Worm (Caenorhabditis elegans) whole organism, L1 larva: Measurements from ENCODE around the gene fbxb-99.
A peak's percentile ranks its signal among the peaks of the same experiment; 100 is the strongest.

Source experiments
- C04F5.9 ChIP-seq: sonication (generic microtip); optimal IDR thresholded peaks from 2 replicates; lab custom pipeline; 2016; ENCODE audit warnings: missing genetic modification characterization, missing compliant biosample characterization
- F16B12.6 ChIP-seq: fragments of 150-350 bp; optimal IDR thresholded peaks from 2 replicates; lab custom pipeline; 2014; ENCODE audit warnings: missing biosample characterization, missing genetic modification characterization
- aha-1 ChIP-seq: fragments of 150-350 bp; optimal IDR thresholded peaks from 2 replicates; lab custom pipeline; 2014; ENCODE audit warnings: missing biosample characterization, missing genetic modification characterization
- alr-1 ChIP-seq: fragments of 200-800 bp; sonication (Bioruptor generic); optimal IDR thresholded peaks from 2 replicates; lab custom pipeline; 2018; ENCODE audit warnings: borderline replicate concordance, mild to moderate bottlenecking, missing genetic modification characterization, missing compliant biosample characterization
- aly-2 ChIP-seq: fragments of 150-350 bp; optimal IDR thresholded peaks from 2 replicates; lab custom pipeline; 2014; ENCODE audit warnings: missing biosample characterization, missing genetic modification characterization
- ceh-63 ChIP-seq: fragments of 200-800 bp; sonication (Bioruptor generic); optimal IDR thresholded peaks from 2 replicates; lab custom pipeline; 2018; ENCODE audit warnings: mild to moderate bottlenecking, missing genetic modification characterization, missing compliant biosample characterization
- ceh-8 ChIP-seq: fragments of 200-800 bp; sonication (Bioruptor generic); optimal IDR thresholded peaks from 2 replicates; lab custom pipeline; 2018; ENCODE audit warnings: mild to moderate bottlenecking, missing genetic modification characterization, moderate library complexity, missing compliant biosample characterization
- ceh-82 ChIP-seq, 3 experiments: fragments of 150-350 bp in 1 of 3; sonication (generic microtip) in 2 of 3; optimal IDR thresholded peaks; 2 replicates each; lab custom pipeline; 2014 to 2017; ENCODE audit warnings: missing biosample characterization in 3 of 3, missing genetic modification characterization in 3 of 3
- ceh-90 ChIP-seq: sonication (generic microtip); optimal IDR thresholded peaks from 2 replicates; lab custom pipeline; 2016; ENCODE audit warnings: missing genetic modification characterization, missing compliant biosample characterization
- ces-1 ChIP-seq: fragments of 150-350 bp; optimal IDR thresholded peaks from 2 replicates; lab custom pipeline; 2014; ENCODE audit warnings: missing biosample characterization, missing genetic modification reagents, missing genetic modification characterization
- dsc-1 ChIP-seq: sonication (generic microtip); optimal IDR thresholded peaks from 2 replicates; lab custom pipeline; 2016; ENCODE audit warnings: mild to moderate bottlenecking, missing genetic modification characterization, missing compliant biosample characterization
- efl-1 ChIP-seq, 4 experiments: fragments of 150-350 bp; optimal IDR thresholded peaks in 3 of 4; peaks in 1 of 4; 1 replicate in 1 of 4; 2 replicates in 3 of 4; lab custom pipeline; 2014; ENCODE audit warnings: missing biosample characterization in 2 of 4, missing genetic modification characterization in 2 of 4, missing genetic modification reagents in 2 of 4
- efl-3 ChIP-seq: fragments of 200-800 bp; sonication (Bioruptor generic); optimal IDR thresholded peaks from 2 replicates; lab custom pipeline; 2018; ENCODE audit warnings: mild to moderate bottlenecking, missing genetic modification characterization, missing compliant biosample characterization
- egl-13 ChIP-seq: sonication (generic microtip); optimal IDR thresholded peaks from 2 replicates; lab custom pipeline; 2016; ENCODE audit warnings: missing genotype, missing genetic modification reagents, missing genetic modification characterization, missing compliant biosample characterization
- egl-27 ChIP-seq, 2 experiments: fragments of 150-350 bp in 1 of 2; sonication (generic microtip); optimal IDR thresholded peaks; 3 replicates each; lab custom pipeline; 2017 to 2018; ENCODE audit warnings: missing biosample characterization in 2 of 2, missing genetic modification characterization in 2 of 2, missing genetic modification reagents in 2 of 2
- elt-3 ChIP-seq, 6 experiments: fragments of 150-350 bp in 1 of 6; sonication (generic microtip); optimal IDR thresholded peaks; 2 replicates each; lab custom pipeline; 2017 to 2018; ENCODE audit warnings: missing biosample characterization in 6 of 6, missing genetic modification characterization in 6 of 6, inconsistent platforms in 1 of 6
- ets-5 ChIP-seq: fragments of 200-800 bp; sonication (Bioruptor generic); IDR thresholded peaks from 2 replicates; pipeline ENCODE4 v1.3.6; 2022; ENCODE audit warnings: missing genetic modification characterization, missing compliant biosample characterization
- fkh-10 ChIP-seq: sonication (generic microtip); optimal IDR thresholded peaks from 2 replicates; lab custom pipeline; 2017; ENCODE audit warnings: missing biosample characterization, missing genetic modification reagents, missing genetic modification characterization
- fkh-8 ChIP-seq: sonication (generic microtip); optimal IDR thresholded peaks from 2 replicates; lab custom pipeline; 2016; ENCODE audit warnings: mild to moderate bottlenecking, missing genetic modification characterization, missing compliant biosample characterization
- fos-1 ChIP-seq: fragments of 150-350 bp; optimal IDR thresholded peaks from 2 replicates; lab custom pipeline; 2014; ENCODE audit warnings: missing biosample characterization, missing genetic modification characterization
- grh-1 ChIP-seq: fragments of 200-800 bp; sonication (Bioruptor generic); IDR thresholded peaks from 2 replicates; pipeline ENCODE4 v1.3.6; 2022; ENCODE audit warnings: missing genetic modification reagents, missing genetic modification characterization, missing compliant biosample characterization
- hlh-17 ChIP-seq: fragments of 200-800 bp; sonication (Bioruptor generic); optimal IDR thresholded peaks from 2 replicates; lab custom pipeline; 2018; ENCODE audit warnings: missing genetic modification characterization, mild to moderate bottlenecking, missing compliant biosample characterization, moderate library complexity, borderline replicate concordance
- hpl-2 ChIP-seq: fragments of 150-350 bp; optimal IDR thresholded peaks from 2 replicates; lab custom pipeline; 2014; ENCODE audit warnings: missing biosample characterization, missing genetic modification reagents, missing genetic modification characterization
- irx-1 ChIP-seq: sonication (generic microtip); optimal IDR thresholded peaks from 2 replicates; lab custom pipeline; 2016; ENCODE audit warnings: missing genetic modification characterization, missing compliant biosample characterization
- isw-1 ChIP-seq: fragments of 200-800 bp; sonication (Bioruptor generic); IDR thresholded peaks from 2 replicates; pipeline ENCODE4 v1.3.6; 2022; ENCODE audit warnings: missing genetic modification characterization, missing compliant biosample characterization
- lin-13 ChIP-seq: fragments of 150-350 bp; optimal IDR thresholded peaks from 2 replicates; lab custom pipeline; 2014; ENCODE audit warnings: missing biosample characterization, missing genetic modification reagents, missing genetic modification characterization
- lin-35 ChIP-seq, 2 experiments: fragments of 150-350 bp; optimal IDR thresholded peaks; 2 replicates each; lab custom pipeline; 2014; ENCODE audit warnings: missing biosample characterization in 2 of 2, missing genetic modification characterization in 2 of 2, missing genetic modification reagents in 2 of 2
- lin-39 ChIP-seq: fragments of 150-350 bp; optimal IDR thresholded peaks from 2 replicates; lab custom pipeline; 2014; ENCODE audit warnings: missing biosample characterization, missing genetic modification reagents, missing genetic modification characterization
- mdl-1 ChIP-seq, 2 experiments: fragments of 150-350 bp; optimal IDR thresholded peaks; 2 replicates each; lab custom pipeline; 2014 to 2017; ENCODE audit warnings: missing biosample characterization in 2 of 2, missing genetic modification characterization in 2 of 2, inconsistent platforms in 1 of 2
- nhr-12 ChIP-seq: sonication (generic microtip); optimal IDR thresholded peaks from 2 replicates; lab custom pipeline; 2017; ENCODE audit warnings: missing biosample characterization, missing genetic modification characterization
- nhr-19 ChIP-seq: fragments of 200-800 bp; sonication (Bioruptor generic); conservative IDR thresholded peaks from 2 replicates; pipeline ENCODE4 v1.3.6; 2022; ENCODE audit warnings: missing genetic modification characterization, missing compliant biosample characterization
- nhr-47 ChIP-seq: sonication (generic microtip); optimal IDR thresholded peaks from 2 replicates; lab custom pipeline; 2016; ENCODE audit warnings: mild to moderate bottlenecking, missing genetic modification characterization, moderate library complexity, missing compliant biosample characterization
- nhr-71 ChIP-seq: sonication (generic microtip); optimal IDR thresholded peaks from 2 replicates; lab custom pipeline; 2016; ENCODE audit warnings: mild to moderate bottlenecking, missing genetic modification characterization, moderate library complexity, missing compliant biosample characterization
- nhr-77 ChIP-seq: fragments of 150-350 bp; optimal IDR thresholded peaks from 2 replicates; lab custom pipeline; 2014; ENCODE audit warnings: missing biosample characterization, missing genetic modification characterization
- nhr-84 ChIP-seq: sonication (generic microtip); optimal IDR thresholded peaks from 2 replicates; lab custom pipeline; 2017; ENCODE audit warnings: missing biosample characterization, missing genetic modification characterization
- nhr-85 ChIP-seq: sonication (generic microtip); peaks from one replicate; lab custom pipeline; 2016; ENCODE audit warnings: missing genetic modification characterization, inconsistent platforms, missing compliant biosample characterization
- nhr-90 ChIP-seq: sonication (generic microtip); optimal IDR thresholded peaks from 2 replicates; lab custom pipeline; 2016; ENCODE audit warnings: mild to moderate bottlenecking, missing genetic modification characterization, missing compliant biosample characterization; ENCODE audit not compliant: poor library complexity
- pax-3 ChIP-seq: fragments of 200-800 bp; sonication (Bioruptor generic); optimal IDR thresholded peaks from 2 replicates; lab custom pipeline; 2018; ENCODE audit warnings: mild to moderate bottlenecking, missing genetic modification characterization, moderate library complexity, missing compliant biosample characterization
- pqm-1 ChIP-seq: sonication (generic microtip); optimal IDR thresholded peaks from 3 replicates; lab custom pipeline; 2017; ENCODE audit warnings: missing biosample characterization, missing genetic modification characterization
- skn-1 ChIP-seq: fragments of 150-350 bp; optimal IDR thresholded peaks from 2 replicates; lab custom pipeline; 2014; ENCODE audit warnings: missing biosample characterization, missing genetic modification characterization
- snu-23 ChIP-seq: sonication (generic microtip); optimal IDR thresholded peaks from 2 replicates; lab custom pipeline; 2016; ENCODE audit warnings: missing genetic modification characterization, missing compliant biosample characterization
- sox-4 ChIP-seq: sonication (generic microtip); optimal IDR thresholded peaks from 2 replicates; lab custom pipeline; 2016; ENCODE audit warnings: missing genetic modification characterization, missing compliant biosample characterization
- swsn-7 ChIP-seq: sonication (generic microtip); optimal IDR thresholded peaks from 2 replicates; lab custom pipeline; 2016; ENCODE audit warnings: missing genetic modification characterization, missing compliant biosample characterization
- tlp-1 ChIP-seq: fragments of 150-350 bp; optimal IDR thresholded peaks from 2 replicates; lab custom pipeline; 2014; ENCODE audit warnings: missing biosample characterization, missing genetic modification characterization
- unc-130 ChIP-seq: fragments of 150-350 bp; optimal IDR thresholded peaks from 2 replicates; lab custom pipeline; 2017; ENCODE audit warnings: missing biosample characterization, missing genetic modification characterization, inconsistent platforms
- unc-30 ChIP-seq: sonication (generic microtip); optimal IDR thresholded peaks from 2 replicates; lab custom pipeline; 2017; ENCODE audit warnings: missing biosample characterization, missing genetic modification characterization
- unc-62 ChIP-seq: fragments of 150-350 bp; optimal IDR thresholded peaks from 2 replicates; lab custom pipeline; 2014; ENCODE audit warnings: missing biosample characterization, missing genetic modification reagents, missing genetic modification characterization
- unc-98 ChIP-seq: fragments of 200-800 bp; sonication (Bioruptor generic); IDR thresholded peaks from 2 replicates; pipeline ENCODE4 v1.3.6; 2022; ENCODE audit warnings: missing genetic modification characterization, missing compliant biosample characterization
- vab-15 ChIP-seq: sonication (generic microtip); optimal IDR thresholded peaks from 2 replicates; lab custom pipeline; 2017; ENCODE audit warnings: missing genotype, mild to moderate bottlenecking, missing genetic modification characterization, missing compliant biosample characterization
- xbp-1 ChIP-seq: sonication (generic microtip); optimal IDR thresholded peaks from 2 replicates; lab custom pipeline; 2016; ENCODE audit warnings: missing genetic modification characterization, missing compliant biosample characterization
- zip-4 ChIP-seq: fragments of 200-800 bp; sonication (Bioruptor generic); optimal IDR thresholded peaks from 2 replicates; lab custom pipeline; 2018; ENCODE audit warnings: mild to moderate bottlenecking, missing genetic modification characterization, moderate library complexity, missing compliant biosample characterization
- ztf-11 ChIP-seq, 2 experiments: sonication (generic microtip); optimal IDR thresholded peaks; 2 replicates each; lab custom pipeline; 2016 to 2017; ENCODE audit warnings: missing genetic modification characterization in 2 of 2, missing biosample characterization in 1 of 2, missing compliant biosample characterization in 1 of 2
- ztf-4 ChIP-seq: fragments of 150-350 bp; optimal IDR thresholded peaks from 2 replicates; lab custom pipeline; 2014; ENCODE audit warnings: missing biosample characterization, missing genetic modification characterization

The fbxb-99 gene

DNA sequence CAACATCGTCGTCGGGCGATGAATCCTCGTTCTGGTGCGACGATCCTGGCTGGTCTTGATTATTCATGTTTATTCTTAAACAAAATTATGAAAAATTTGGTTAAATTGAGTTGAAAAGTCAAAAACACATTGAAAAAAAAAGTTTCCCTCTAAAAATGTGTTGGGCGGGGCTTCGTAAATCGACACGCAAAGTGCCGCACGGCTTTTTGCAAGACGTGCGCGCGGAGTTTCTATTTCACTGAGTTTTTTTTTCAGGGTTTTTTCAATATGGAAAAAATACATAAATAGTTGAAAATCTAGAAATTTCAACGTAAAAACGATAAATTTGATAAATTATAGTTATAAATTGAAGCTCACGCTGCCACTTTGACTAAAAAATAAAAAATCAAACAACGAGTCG, 14.9 kb upstream of the fbxb-99 start, which contains the start of gene F54D10.5:
TSS of gene F54D10.5 (minus strand) at position 74 of the 400 bp plus-strand sequence.
- TF ChIP-seq lin-13 (GFP tag; lab: Kevin White, UChicago), result peak; percentile 55
- peak; percentile 82 for TF ChIP-seq snu-23
- TF ChIP-seq swsn-7, result peak; percentile 82
- TF ChIP-seq isw-1, result peak; percentile 75
- TF ChIP-seq unc-30, result no peak
- TF ChIP-seq xbp-1 (tag; lab: Kevin White, UChicago), result peak; percentile 81
- no peak for TF ChIP-seq sox-4 (tag; lab: Kevin White, UChicago)
- TF ChIP-seq ceh-82 (tag; optimal IDR thresholded peaks at IDR 0.05; lab: Kevin White, UChicago), result peak; percentile 78 to 88 (median 87)
- peak; percentile 87 for TF ChIP-seq nhr-71 (tag; lab: Kevin White, UChicago)
- no peak for TF ChIP-seq nhr-12
- TF ChIP-seq irx-1, result no peak
- peak; percentile 77 for TF ChIP-seq nhr-90 (tag; lab: Kevin White, UChicago)
- no peak for TF ChIP-seq hlh-17 (GFP tag; lab: Kevin White, UChicago)
- peak; percentile 28 for TF ChIP-seq egl-13 (tag; lab: Kevin White, UChicago)
- peak; percentile 55 for TF ChIP-seq ceh-8 (GFP tag; lab: Kevin White, UChicago)
- TF ChIP-seq mdl-1 (tag; optimal IDR thresholded peaks at IDR 0.05; lab: Kevin White, UChicago), result peak in 1 of 2 experiments; percentile 66
- peak; percentile 77 for TF ChIP-seq grh-1 (GFP tag; lab: Robert Waterston, UW)
- peak; percentile 47 for TF ChIP-seq fos-1
- TF ChIP-seq lin-35 (GFP tag; optimal IDR thresholded peaks at IDR 0.05; lab: Kevin White, UChicago), result peak; percentile 91 to 95
- no peak for TF ChIP-seq pqm-1 (tag; lab: Kevin White, UChicago)
- no peak for TF ChIP-seq pax-3 (tag; lab: Kevin White, UChicago)
- no peak for TF ChIP-seq ces-1
- peak; percentile 15 for TF ChIP-seq ceh-90 (tag; lab: Kevin White, UChicago)
- no peak for TF ChIP-seq unc-98
- TF ChIP-seq ztf-11 (tag; optimal IDR thresholded peaks at IDR 0.05; lab: Kevin White, UChicago), result peak in 1 of 2 experiments; percentile 13
- peak; percentile 13 for TF ChIP-seq zip-4
- no peak for TF ChIP-seq fkh-10 (GFP tag; lab: Kevin White, UChicago)
- TF ChIP-seq efl-3 (GFP tag; lab: Kevin White, UChicago), result no peak
- TF ChIP-seq nhr-77 (tag; lab: Kevin White, UChicago), result no peak
- TF ChIP-seq aly-2 (tag; lab: Kevin White, UChicago), result no peak
- TF ChIP-seq nhr-19, result peak; percentile 82
- TF ChIP-seq lin-39 (tag; lab: Kevin White, UChicago), result peak; percentile 69
- TF ChIP-seq tlp-1 (tag; lab: Kevin White, UChicago), result no peak
- TF ChIP-seq skn-1, result peak; percentile 88
- TF ChIP-seq ceh-63, result no peak
- TF ChIP-seq ets-5 (GFP tag; lab: Robert Waterston, UW), result no peak
- TF ChIP-seq nhr-47 (tag; lab: Kevin White, UChicago), result peak; percentile 85
- peak in 1 of 6 experiments; percentile 74 for TF ChIP-seq elt-3 (tag; optimal IDR thresholded peaks at IDR 0.05; lab: Kevin White, UChicago)
- no peak for TF ChIP-seq egl-27 (tag; optimal IDR thresholded peaks at IDR 0.05; lab: Kevin White, UChicago)
- TF ChIP-seq dsc-1 (tag; lab: Kevin White, UChicago), result no peak
- no peak for TF ChIP-seq nhr-84 (tag; lab: Kevin White, UChicago)
- peak; percentile 89 for TF ChIP-seq nhr-85
- no peak for TF ChIP-seq unc-62 (GFP tag; lab: Kevin White, UChicago)
- TF ChIP-seq hpl-2 (GFP tag; lab: Kevin White, UChicago), result no peak
- peak; percentile 54 for TF ChIP-seq C04F5.9 (tag; lab: Kevin White, UChicago)
- TF ChIP-seq efl-1 (optimal IDR thresholded peaks at IDR 0.05; lab: Kevin White, UChicago), result peak; percentile 81 to 95
- TF ChIP-seq efl-1 (GFP tag; optimal IDR thresholded peaks at IDR 0.05 in 1 of 2; lab: Kevin White, UChicago), result peak; percentile 91 to 99
- peak; percentile 47 for TF ChIP-seq fkh-8 (tag; lab: Kevin White, UChicago)
- no peak for TF ChIP-seq alr-1 (tag; lab: Kevin White, UChicago)
- TF ChIP-seq vab-15 (tag; lab: Kevin White, UChicago), result no peak
- peak; percentile 81 for TF ChIP-seq unc-130 (tag; lab: Kevin White, UChicago)
- no peak for TF ChIP-seq aha-1 (tag; lab: Kevin White, UChicago)
- no peak for TF ChIP-seq ztf-4
- peak; percentile 68 for TF ChIP-seq F16B12.6
